Worm (Caenorhabditis elegans): ENCODE data around the gene hyl-1.

DNA sequence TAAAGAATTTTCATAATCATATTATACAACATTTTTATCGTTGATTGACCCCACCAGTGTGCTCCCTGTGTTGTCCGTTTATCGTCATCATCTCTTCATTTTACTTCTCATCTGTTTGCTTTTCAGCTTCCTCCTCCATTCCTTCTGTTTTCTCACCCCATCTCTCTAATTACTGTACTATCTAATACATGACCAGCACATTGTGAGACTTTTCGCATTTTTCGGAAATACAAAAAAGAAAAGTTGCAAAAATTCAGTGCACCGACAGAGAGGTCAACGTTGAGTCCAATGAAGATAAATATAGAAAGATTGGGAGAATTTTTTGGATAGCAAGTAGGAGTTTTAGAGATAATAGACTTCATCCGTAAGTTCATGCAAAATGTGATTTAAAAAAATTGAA, 19.0 kb upstream of the hyl-1 start:
- TF ChIP-seq hmg-4 (GFP tag; optimal IDR thresholded peaks at IDR 0.05) (no peak), tbx-37 (GFP tag; conservative IDR thresholded peaks at IDR 0.05) (no peak), pes-1 (GFP tag; IDR thresholded peaks at IDR 0.05) (no peak), flt-1 (GFP tag; IDR thresholded peaks at IDR 0.05) (no peak), B0310.2 (tag; optimal IDR thresholded peaks at IDR 0.05) (no peak), tra-4 (tag; optimal IDR thresholded peaks at IDR 0.05) (no peak), hmbx-1 (tag; optimal IDR thresholded peaks at IDR 0.05) (no peak), ama-1 (optimal IDR thresholded peaks at IDR 0.05) (no peak), scrt-1 (GFP tag; IDR thresholded peaks at IDR 0.05) (no peak), ceh-36 (tag; optimal IDR thresholded peaks at IDR 0.05) (no peak), aly-1 (tag; optimal IDR thresholded peaks at IDR 0.05) (no peak), ceh-13 (GFP tag; optimal IDR thresholded peaks at IDR 0.05) (no peak), sea-1 (GFP tag; conservative IDR thresholded peaks at IDR 0.05) (no peak), ets-7 (tag; optimal IDR thresholded peaks at IDR 0.05) (no peak)
